Fruit fly (Drosophila melanogaster): ENCODE measurements around the gene Pde9.

Gene Pde9

dm6 chrX:12757075-12757474 is 140.1 kb downstream of the Pde9 start:
- no peak for TF ChIP-seq sv (GFP tag; optimal IDR thresholded peaks at IDR 0.05)
- peak; percentile 8 for TF ChIP-seq brk (GFP tag; optimal IDR thresholded peaks at IDR 0.05)
- TF ChIP-seq Jra (GFP tag; optimal IDR thresholded peaks at IDR 0.05) = no peak
- no peak for TF ChIP-seq Dfd (GFP tag; optimal IDR thresholded peaks at IDR 0.05)
- no peak for TF ChIP-seq dsf (GFP tag; optimal IDR thresholded peaks at IDR 0.05; ENCODE audit: borderline replicate concordance)
- no peak for TF ChIP-seq Hr83 (GFP tag; optimal IDR thresholded peaks at IDR 0.05; ENCODE audit: poor library complexity, severe bottlenecking)
- no peak for TF ChIP-seq h (GFP tag; optimal IDR thresholded peaks at IDR 0.05)

dm6 chrX:12756374-12756721 is 140.8 kb downstream of the Pde9 start:
- TF ChIP-seq psq (GFP tag; optimal IDR thresholded peaks at IDR 0.05) = peak; percentile 82
- no peak for TF ChIP-seq dsf (GFP tag; optimal IDR thresholded peaks at IDR 0.05; ENCODE audit: borderline replicate concordance)
- TF ChIP-seq Hnf4 (GFP tag; optimal IDR thresholded peaks at IDR 0.05) = peak; percentile 5
- TF ChIP-seq Vsx2 (GFP tag; optimal IDR thresholded peaks at IDR 0.05; ENCODE audit: partially characterized antibody) = no peak
- TF ChIP-seq rgr (GFP tag; optimal IDR thresholded peaks at IDR 0.05) = no peak
- TF ChIP-seq fru (GFP tag; optimal IDR thresholded peaks at IDR 0.05) = no peak
- TF ChIP-seq Dif (GFP tag; optimal IDR thresholded peaks at IDR 0.05; ENCODE audit: partially characterized antibody) = peak; percentile 21
- TF ChIP-seq tai (GFP tag; optimal IDR thresholded peaks at IDR 0.05) = no peak
- no peak for TF ChIP-seq Rel (GFP tag; optimal IDR thresholded peaks at IDR 0.05)
- peak; percentile 19 for TF ChIP-seq Rel (tag; optimal IDR thresholded peaks at IDR 0.05)
- TF ChIP-seq GATAd (GFP tag; optimal IDR thresholded peaks at IDR 0.05) = no peak

- no peak for TF ChIP-seq brk (GFP tag; optimal IDR thresholded peaks at IDR 0.05)
- TF ChIP-seq Mio (GFP tag; optimal IDR thresholded peaks at IDR 0.05) = no peak
- no peak for TF ChIP-seq GATAd (GFP tag; optimal IDR thresholded peaks at IDR 0.05)
- TF ChIP-seq Hr78 (GFP tag; optimal IDR thresholded peaks at IDR 0.05) = no peak
- TF ChIP-seq ey (GFP tag; optimal IDR thresholded peaks at IDR 0.05) = peak; percentile 69
- TF ChIP-seq usp (GFP tag; optimal IDR thresholded peaks at IDR 0.05) = no peak
- peak; percentile 65 for TF ChIP-seq sv (GFP tag; optimal IDR thresholded peaks at IDR 0.05)
- peak; percentile 85 for TF ChIP-seq dmrt93B (GFP tag; optimal IDR thresholded peaks at IDR 0.05)
- no peak for TF ChIP-seq Jra (GFP tag; optimal IDR thresholded peaks at IDR 0.05)
- TF ChIP-seq CrebA (GFP tag; optimal IDR thresholded peaks at IDR 0.05; ENCODE audit: borderline replicate concordance) = peak; percentile 2
- TF ChIP-seq Dfd (GFP tag; optimal IDR thresholded peaks at IDR 0.05) = no peak
- TF ChIP-seq OdsH (GFP tag; optimal IDR thresholded peaks at IDR 0.05) = peak; percentile 80
- peak; percentile 60 for TF ChIP-seq jim (GFP tag; optimal IDR thresholded peaks at IDR 0.05)
- TF ChIP-seq Rel (GFP tag; optimal IDR thresholded peaks at IDR 0.05) = no peak
- no peak for TF ChIP-seq Rel (tag; optimal IDR thresholded peaks at IDR 0.05)
- peak; percentile 74 for TF ChIP-seq Sp1 (GFP tag; optimal IDR thresholded peaks at IDR 0.05)
- no peak for TF ChIP-seq br (GFP tag; optimal IDR thresholded peaks at IDR 0.05)
- TF ChIP-seq foxo (GFP tag; optimal IDR thresholded peaks at IDR 0.05) = peak in 1 of 2 experiments; percentile 85
- no peak for TF ChIP-seq sage (GFP tag; optimal IDR thresholded peaks at IDR 0.05)
- TF ChIP-seq tai (GFP tag; optimal IDR thresholded peaks at IDR 0.05) = no peak
- TF ChIP-seq woc (GFP tag; optimal IDR thresholded peaks at IDR 0.05) = no peak
- peak; percentile 79 for TF ChIP-seq rgr (GFP tag; optimal IDR thresholded peaks at IDR 0.05)
- TF ChIP-seq psq (GFP tag; optimal IDR thresholded peaks at IDR 0.05) = no peak
- TF ChIP-seq h (GFP tag; optimal IDR thresholded peaks at IDR 0.05) = peak; percentile 28
- no peak for TF ChIP-seq dsf (GFP tag; optimal IDR thresholded peaks at IDR 0.05; ENCODE audit: borderline replicate concordance)
- no peak for TF ChIP-seq Hnf4 (GFP tag; optimal IDR thresholded peaks at IDR 0.05)
- no peak for TF ChIP-seq N (GFP tag; optimal IDR thresholded peaks at IDR 0.05)
- TF ChIP-seq CG32264 (GFP tag; optimal IDR thresholded peaks at IDR 0.05) = no peak
- peak; percentile 9 for TF ChIP-seq Dif (GFP tag; optimal IDR thresholded peaks at IDR 0.05; ENCODE audit: partially characterized antibody)
- no peak for TF ChIP-seq CG9705 (GFP tag; optimal IDR thresholded peaks at IDR 0.05)
- TF ChIP-seq HLH106 (tag; optimal IDR thresholded peaks at IDR 0.05) = peak; percentile 80
- TF ChIP-seq pan (optimal IDR thresholded peaks at IDR 0.05) = peak; percentile 43
- TF ChIP-seq fru (GFP tag; optimal IDR thresholded peaks at IDR 0.05) = peak; percentile 70
- TF ChIP-seq Hr83 (GFP tag; optimal IDR thresholded peaks at IDR 0.05; ENCODE audit: poor library complexity, severe bottlenecking) = peak; percentile 33
- peak; percentile 6 to 31 for TF ChIP-seq dl (GFP tag; optimal IDR thresholded peaks at IDR 0.05; ENCODE audit: insufficient read depth in 1 of 2, partially characterized antibody in 2 of 2)
- TF ChIP-seq Abd-B (GFP tag; optimal IDR thresholded peaks at IDR 0.05) = no peak
- TF ChIP-seq Myc (optimal IDR thresholded peaks at IDR 0.05) = no peak
- no peak for TF ChIP-seq Vsx2 (GFP tag; optimal IDR thresholded peaks at IDR 0.05; ENCODE audit: partially characterized antibody)
- TF ChIP-seq lola (GFP tag; optimal IDR thresholded peaks at IDR 0.05) = no peak
Measured at dm6 chrX:12755600-12756373, 141.3 kb downstream of the Pde9 start.
